Fruit fly (Drosophila melanogaster): ENCODE data around the gene ppk21.
A peak's percentile ranks its signal among the peaks of the same experiment; 100 is the strongest.

Gene ppk21

DNA sequence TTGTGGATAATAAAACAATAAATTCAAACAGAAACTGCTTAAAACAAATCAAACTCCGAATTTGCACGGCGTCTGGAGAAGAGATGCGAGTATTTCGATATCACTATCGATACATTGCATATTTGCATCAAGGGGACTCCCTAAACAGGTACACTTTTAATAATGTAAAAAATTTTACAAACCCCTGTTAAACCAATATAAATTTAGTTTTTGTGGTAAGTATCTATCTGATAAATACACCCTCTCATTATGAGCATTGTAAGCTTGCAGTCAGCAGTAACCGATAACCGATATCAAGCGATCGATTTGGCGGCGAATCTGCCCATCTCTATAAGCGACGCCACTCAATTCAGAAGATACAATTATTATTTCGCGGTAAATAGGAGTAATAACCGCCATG lies 10.8 kb downstream of the ppk21 start, which contains the start of the genes Bub3 and Cap-D2 (continued):
- TF ChIP-seq B-H2 (GFP tag; optimal IDR thresholded peaks at IDR 0.05) (no peak), gcm2 (GFP tag; optimal IDR thresholded peaks at IDR 0.05) (peak; percentile 38), ems (GFP tag; optimal IDR thresholded peaks at IDR 0.05) (peak; percentile 79), Eip74EF (GFP tag; optimal IDR thresholded peaks at IDR 0.05) (no peak), Doc2 (GFP tag; IDR thresholded peaks at IDR 0.05) (no peak), HLHmδ (GFP tag; optimal IDR thresholded peaks at IDR 0.05) (no peak), fd102C (GFP tag; optimal IDR thresholded peaks at IDR 0.05) (no peak), tin (GFP tag; optimal IDR thresholded peaks at IDR 0.05) (peak; percentile 81), CG34376 (GFP tag; optimal IDR thresholded peaks at IDR 0.05) (peak; percentile 6), pan (optimal IDR thresholded peaks at IDR 0.05) (no peak), pan (GFP tag; optimal IDR thresholded peaks at IDR 0.05 in 1 of 2, IDR thresholded peaks at IDR 0.05 in 1 of 2) (peak in 1 of 2 experiments; percentile 63), tup (GFP tag; optimal IDR thresholded peaks at IDR 0.05) (peak; percentile 25), Vsx1 (GFP tag; optimal IDR thresholded peaks at IDR 0.05) (no peak), CG16863 (GFP tag; optimal IDR thresholded peaks at IDR 0.05) (peak; percentile 66), tap (tag; optimal IDR thresholded peaks at IDR 0.05) (peak; percentile 43), knrl (GFP tag; IDR thresholded peaks at IDR 0.05; ENCODE audit: partially characterized antibody) (peak; percentile 87), mld (GFP tag; IDR thresholded peaks at IDR 0.05; ENCODE audit: partially characterized antibody) (no peak), CG2875 (GFP tag; optimal IDR thresholded peaks at IDR 0.05) (no peak), crp (GFP tag; optimal IDR thresholded peaks at IDR 0.05) (peak in 1 of 2 experiments; percentile 30), CG13424 (tag; optimal IDR thresholded peaks at IDR 0.05) (peak; percentile 77), Sry-δ (GFP tag; optimal IDR thresholded peaks at IDR 0.05) (peak; percentile 97), Ssrp (tag; optimal IDR thresholded peaks at IDR 0.05) (peak; percentile 53), bbx (GFP tag; IDR thresholded peaks at IDR 0.05; ENCODE audit: partially characterized antibody) (peak; percentile 74), Lim3 (GFP tag; IDR thresholded peaks at IDR 0.05) (no peak), CG2678 (tag; optimal IDR thresholded peaks at IDR 0.05) (no peak), CG10543 (GFP tag; optimal IDR thresholded peaks at IDR 0.05) (no peak), D19A (tag; optimal IDR thresholded peaks at IDR 0.05) (peak; percentile 44), CG43689 (GFP tag; IDR thresholded peaks at IDR 0.05) (no peak), CrebB (tag; optimal IDR thresholded peaks at IDR 0.05) (peak; percentile 48), maf-S (GFP tag; optimal IDR thresholded peaks at IDR 0.05) (peak; percentile 60), Lpt (GFP tag; optimal IDR thresholded peaks at IDR 0.05) (no peak), psq (GFP tag; optimal IDR thresholded peaks at IDR 0.05) (no peak), CG10979 (tag; optimal IDR thresholded peaks at IDR 0.05) (peak; percentile 67), CG9797 (GFP tag; optimal IDR thresholded peaks at IDR 0.05) (peak; percentile 2), fru (optimal IDR thresholded peaks at IDR 0.05) (no peak), phol (tag; optimal IDR thresholded peaks at IDR 0.05) (peak; percentile 83), CG34422 (GFP tag; IDR thresholded peaks at IDR 0.05) (peak; percentile 77), CG17328 (GFP tag; IDR thresholded peaks at IDR 0.05) (peak; percentile 70), CG7745 (tag; optimal IDR thresholded peaks at IDR 0.05) (no peak), Lhr (GFP tag; optimal IDR thresholded peaks at IDR 0.05) (peak; percentile 59), Aef1 (GFP tag; IDR thresholded peaks at IDR 0.05) (peak; percentile 76), CG9727 (GFP tag; optimal IDR thresholded peaks at IDR 0.05) (peak; percentile 69), Fer3 (tag; optimal IDR thresholded peaks at IDR 0.05) (peak; percentile 60), Hmx (GFP tag; optimal IDR thresholded peaks at IDR 0.05) (no peak), run (tag; optimal IDR thresholded peaks at IDR 0.05) (no peak), abd-A (tag; optimal IDR thresholded peaks at IDR 0.05) (no peak), Nf-YA (GFP tag; IDR thresholded peaks at IDR 0.05) (no peak), ase (GFP tag; IDR thresholded peaks at IDR 0.05) (peak; percentile 66), pita (GFP tag; optimal IDR thresholded peaks at IDR 0.05) (no peak), az2 (GFP tag; optimal IDR thresholded peaks at IDR 0.05) (peak; percentile 67), CG10431 (GFP tag; optimal IDR thresholded peaks at IDR 0.05) (no peak)

All from whole organism, embryonic.